Fruit fly (Drosophila melanogaster): Measurements from ENCODE around the gene mTor.

- TF ChIP-seq CTCF (optimal IDR thresholded peaks at IDR 0.05) (no peak), CG8478 (optimal IDR thresholded peaks at IDR 0.05) (no peak)
Measured at dm6 chr2L:13049136-13049535, 44.9 kb downstream of the mTor start.

All from S2 (cell line).